Fruit fly (Drosophila melanogaster): ENCODE results near the gene SdhBL.

- no peak for TF ChIP-seq CG8478 (optimal IDR thresholded peaks at IDR 0.05)
- no peak for TF ChIP-seq CTCF (optimal IDR thresholded peaks at IDR 0.05)
Measured at dm6 chrX:18857356-18857807, 36.9 kb upstream of the SdhBL start, which contains the start of gene CG7322.

All from S2 (cell line).